Fruit fly (Drosophila melanogaster) whole organism, embryonic: ENCODE results near the gene CG1979.
A peak's percentile ranks its signal among the peaks of the same experiment; 100 is the strongest.

Experiments used
- ATbp ChIP-seq: fragments of 200-800 bp; sonication (Bioruptor generic); optimal IDR thresholded peaks from 2 replicates; lab custom pipeline; 2017; ENCODE audit warnings: missing biosample characterization, mild to moderate bottlenecking, missing genetic modification characterization, missing genetic modification reagents
- Bteb2 ChIP-seq: fragments of 200-800 bp; sonication (Bioruptor generic); optimal IDR thresholded peaks from 2 replicates; lab custom pipeline; 2016; ENCODE audit warnings: missing biosample characterization, missing genetic modification characterization
- C15 ChIP-seq: fragments of 200-800 bp; sonication (Bioruptor generic); IDR thresholded peaks from 3 replicates; pipeline ENCODE4 v1.3.6; 2022; ENCODE audit warnings: missing biosample characterization, missing genetic modification characterization
- CG1024 ChIP-seq: fragments of 200-800 bp; sonication (Bioruptor generic); IDR thresholded peaks from 2 replicates; pipeline ENCODE4 v1.3.6; 2022; ENCODE audit warnings: missing biosample characterization, missing genetic modification characterization
- CG10565 ChIP-seq: fragments of 200-800 bp; sonication (Bioruptor generic); optimal IDR thresholded peaks from 3 replicates; lab custom pipeline; 2016; ENCODE audit warnings: missing biosample characterization, mild to moderate bottlenecking, missing genetic modification characterization
- CG10979 ChIP-seq: fragments of 200-800 bp; sonication (Bioruptor generic); optimal IDR thresholded peaks from 2 replicates; lab custom pipeline; 2018; ENCODE audit warnings: missing biosample characterization, mild to moderate bottlenecking, missing genetic modification characterization, moderate library complexity
- CG11695 ChIP-seq: fragments of 200-800 bp; sonication (Bioruptor generic); IDR thresholded peaks from 3 replicates; pipeline ENCODE4 v1.3.6; 2022; ENCODE audit warnings: missing biosample characterization, missing genetic modification characterization
- CG12391 ChIP-seq: fragments of 200-800 bp; sonication (Bioruptor generic); optimal IDR thresholded peaks from 3 replicates; lab custom pipeline; 2018; ENCODE audit warnings: missing biosample characterization, mild to moderate bottlenecking, missing genetic modification characterization, moderate library complexity
- CG13894 ChIP-seq: fragments of 200-800 bp; sonication (Bioruptor generic); optimal IDR thresholded peaks from 3 replicates; lab custom pipeline; 2018; ENCODE audit warnings: missing biosample characterization, mild to moderate bottlenecking, missing genetic modification characterization, moderate library complexity
- CG14014 ChIP-seq: fragments of 200-800 bp; sonication (Bioruptor generic); IDR thresholded peaks from 2 replicates; pipeline ENCODE4 v1.3.6; 2022; ENCODE audit warnings: missing biosample characterization, missing genetic modification characterization
- CG1603 ChIP-seq: fragments of 200-800 bp; sonication (Bioruptor generic); optimal IDR thresholded peaks from 2 replicates; lab custom pipeline; 2019; ENCODE audit warnings: missing biosample characterization, mild to moderate bottlenecking, missing genetic modification characterization, moderate library complexity
- CG18599 ChIP-seq: fragments of 200-800 bp; sonication (Bioruptor generic); optimal IDR thresholded peaks from 3 replicates; lab custom pipeline; 2017; ENCODE audit warnings: missing biosample characterization, missing genetic modification characterization, mild to moderate bottlenecking, moderate library complexity, missing genetic modification reagents
- CG2875 ChIP-seq: fragments of 200-800 bp; sonication (Bioruptor generic); optimal IDR thresholded peaks from 2 replicates; lab custom pipeline; 2017; ENCODE audit warnings: missing biosample characterization, mild to moderate bottlenecking, missing genetic modification characterization, missing genetic modification reagents
- CG2889 ChIP-seq: fragments of 200-800 bp; sonication (Bioruptor generic); IDR thresholded peaks from 3 replicates; pipeline ENCODE4 v1.3.6; 2022; ENCODE audit warnings: missing biosample characterization, missing genetic modification characterization
- CG30431 ChIP-seq: fragments of 200-800 bp; sonication (Bioruptor generic); optimal IDR thresholded peaks from 2 replicates; lab custom pipeline; 2017; ENCODE audit warnings: missing biosample characterization, missing genetic modification characterization
- CG3995 ChIP-seq: fragments of 200-800 bp; sonication (Bioruptor generic); optimal IDR thresholded peaks from 3 replicates; lab custom pipeline; 2016; ENCODE audit warnings: missing biosample characterization, missing genetic modification characterization
- CG4854 ChIP-seq: fragments of 200-800 bp; sonication (Bioruptor generic); optimal IDR thresholded peaks from 2 replicates; lab custom pipeline; 2016; ENCODE audit warnings: missing biosample characterization, missing genetic modification characterization, inconsistent platforms
- CG6765 ChIP-seq: fragments of 200-800 bp; sonication (Bioruptor generic); optimal IDR thresholded peaks from 3 replicates; lab custom pipeline; 2017; ENCODE audit warnings: missing biosample characterization, mild to moderate bottlenecking, missing genetic modification characterization
- CG7357 ChIP-seq: fragments of 200-800 bp; sonication (Bioruptor generic); IDR thresholded peaks from 3 replicates; pipeline ENCODE4 v1.3.6; 2022; ENCODE audit warnings: missing biosample characterization, missing genetic modification characterization
- CG7745 ChIP-seq: fragments of 200-800 bp; sonication (Bioruptor generic); optimal IDR thresholded peaks from 2 replicates; lab custom pipeline; 2018; ENCODE audit warnings: missing biosample characterization, mild to moderate bottlenecking, missing genetic modification characterization, moderate library complexity
- CG8478 ChIP-seq: fragments of >200 bp; optimal IDR thresholded peaks from 2 replicates; lab custom pipeline; 2018
- Dll ChIP-seq: fragments of 200-800 bp; sonication (Bioruptor generic); IDR thresholded peaks from 4 replicates; pipeline ENCODE4 v1.3.6; 2022; ENCODE audit warnings: missing biosample characterization, missing genetic modification characterization; ENCODE audit not compliant: partially characterized antibody
- Drgx ChIP-seq: fragments of 200-800 bp; sonication (Bioruptor generic); IDR thresholded peaks from 2 replicates; pipeline ENCODE4 v1.3.6; 2022; ENCODE audit warnings: missing biosample characterization, missing genetic modification characterization
- Gsc ChIP-seq: fragments of 200-800 bp; sonication (Bioruptor generic); IDR thresholded peaks from 2 replicates; pipeline ENCODE4 v1.3.6; 2022; ENCODE audit warnings: missing biosample characterization, missing genetic modification characterization
- HLH54F ChIP-seq: fragments of 200-800 bp; sonication (Bioruptor generic); optimal IDR thresholded peaks from 3 replicates; lab custom pipeline; 2016; ENCODE audit warnings: missing biosample characterization, missing genetic modification characterization
- HmgZ ChIP-seq: fragments of 200-800 bp; sonication (Bioruptor generic); optimal IDR thresholded peaks from 2 replicates; lab custom pipeline; 2018; ENCODE audit warnings: missing biosample characterization, mild to moderate bottlenecking, missing genetic modification characterization
- Med ChIP-seq: fragments of 200-800 bp; sonication (Bioruptor generic); peaks from one replicate; lab custom pipeline; 2016; ENCODE audit warnings: missing biosample characterization, missing genetic modification characterization, mild to moderate bottlenecking, inconsistent platforms, moderate library complexity
- Rx ChIP-seq: fragments of 200-800 bp; sonication (Bioruptor generic); IDR thresholded peaks from 2 replicates; pipeline ENCODE4 v1.3.6; 2022; ENCODE audit warnings: missing biosample characterization, missing genetic modification characterization
- Stat92E ChIP-seq, 3 experiments: fragments of >200 bp in 2 of 3; fragments of 200-800 bp in 1 of 3; sonication (Bioruptor generic) in 1 of 3; optimal IDR thresholded peaks; 2 replicates each; lab custom pipeline; 2017 to 2019; ENCODE audit warnings: missing biosample characterization in 3 of 3, missing genetic modification characterization in 3 of 3, mild to moderate bottlenecking in 1 of 3, moderate library complexity in 1 of 3
- Vsx1 ChIP-seq: fragments of 200-800 bp; sonication (Bioruptor generic); optimal IDR thresholded peaks from 2 replicates; lab custom pipeline; 2017; ENCODE audit warnings: missing biosample characterization, mild to moderate bottlenecking, missing genetic modification characterization, missing genetic modification reagents
- ap ChIP-seq: fragments of 200-800 bp; sonication (Bioruptor generic); IDR thresholded peaks from 2 replicates; pipeline ENCODE4 v1.3.6; 2022; ENCODE audit warnings: missing biosample characterization, missing genetic modification characterization
- bab2 ChIP-seq: fragments of 200-800 bp; sonication (Bioruptor generic); optimal IDR thresholded peaks from 2 replicates; lab custom pipeline; 2016; ENCODE audit warnings: missing biosample characterization, missing genetic modification characterization
- bowl ChIP-seq: fragments of 200-800 bp; sonication (Bioruptor generic); IDR thresholded peaks from 2 replicates; pipeline ENCODE4 v1.3.6; 2022; ENCODE audit warnings: missing biosample characterization, missing genetic modification characterization
- cad ChIP-seq: fragments of >200 bp; optimal IDR thresholded peaks from 2 replicates; lab custom pipeline; 2017; ENCODE audit warnings: missing biosample characterization, missing genetic modification characterization
- danr ChIP-seq: fragments of 200-800 bp; sonication (Bioruptor generic); IDR thresholded peaks from 2 replicates; pipeline ENCODE4 v1.3.6; 2022; ENCODE audit warnings: missing biosample characterization, missing genetic modification characterization
- eve ChIP-seq, 2 experiments: fragments of >200 bp; optimal IDR thresholded peaks; 2 replicates each; lab custom pipeline; 2017; ENCODE audit warnings: missing biosample characterization in 2 of 2, missing genetic modification characterization in 2 of 2
- fu2 ChIP-seq: fragments of 200-800 bp; sonication (Bioruptor generic); optimal IDR thresholded peaks from 2 replicates; lab custom pipeline; 2016; ENCODE audit warnings: missing biosample characterization, missing genetic modification characterization
- gce ChIP-seq: fragments of 200-800 bp; sonication (Bioruptor generic); IDR thresholded peaks from 3 replicates; pipeline ENCODE4 v1.3.6; 2022; ENCODE audit warnings: missing biosample characterization, missing genetic modification characterization
- grau ChIP-seq: fragments of 200-800 bp; optimal IDR thresholded peaks from 3 replicates; lab custom pipeline; 2019; ENCODE audit warnings: missing biosample characterization, mild to moderate bottlenecking, missing genetic modification characterization, moderate library complexity
- gsb-n ChIP-seq: fragments of 200-800 bp; sonication (Bioruptor generic); optimal IDR thresholded peaks from 3 replicates; lab custom pipeline; 2018; ENCODE audit warnings: missing biosample characterization, mild to moderate bottlenecking, missing genetic modification characterization
- ind ChIP-seq: fragments of 200-800 bp; sonication (Bioruptor generic); optimal IDR thresholded peaks from 3 replicates; lab custom pipeline; 2016; ENCODE audit warnings: missing biosample characterization, missing genetic modification characterization
- lola ChIP-seq, 3 experiments: fragments of >200 bp in 2 of 3; fragments of 200-800 bp in 1 of 3; sonication (Bioruptor generic) in 1 of 3; optimal IDR thresholded peaks; 2 replicates each; lab custom pipeline; 2017 to 2019; ENCODE audit warnings: missing biosample characterization in 3 of 3, missing genetic modification characterization in 3 of 3, mild to moderate bottlenecking in 1 of 3, moderate library complexity in 1 of 3
- lov ChIP-seq, 2 experiments: fragments of 200-800 bp in 1 of 2; fragments of >200 bp in 1 of 2; sonication (Bioruptor generic) in 1 of 2; IDR thresholded peaks in 1 of 2; optimal IDR thresholded peaks in 1 of 2; 2 replicates in 1 of 2; 3 replicates in 1 of 2; pipeline versions ENCODE4 v1.3.6 to Lab custom; 2017 to 2022; ENCODE audit warnings: missing biosample characterization in 1 of 2, missing genetic modification characterization in 1 of 2
- mirr ChIP-seq: fragments of 200-800 bp; sonication (Bioruptor generic); optimal IDR thresholded peaks from 3 replicates; lab custom pipeline; 2018; ENCODE audit warnings: missing biosample characterization, mild to moderate bottlenecking, missing genetic modification characterization
- mld ChIP-seq: fragments of 200-800 bp; sonication (Bioruptor generic); IDR thresholded peaks from 3 replicates; pipeline ENCODE4 v1.3.6; 2022; ENCODE audit warnings: missing biosample characterization, missing genetic modification characterization; ENCODE audit not compliant: partially characterized antibody
- trh ChIP-seq: fragments of 200-800 bp; sonication (Bioruptor generic); optimal IDR thresholded peaks from 2 replicates; lab custom pipeline; 2016; ENCODE audit warnings: missing biosample characterization, missing genetic modification characterization
- unc-4 ChIP-seq: fragments of 200-800 bp; sonication (Bioruptor generic); IDR thresholded peaks from 2 replicates; pipeline ENCODE4 v1.3.6; 2022; ENCODE audit warnings: missing biosample characterization, missing genetic modification characterization; ENCODE audit not compliant: partially characterized antibody
- zfh1 ChIP-seq: fragments of 200-800 bp; sonication (Bioruptor generic); IDR thresholded peaks from 3 replicates; pipeline ENCODE4 v1.3.6; 2022; ENCODE audit warnings: missing biosample characterization, missing genetic modification characterization

The CG1979 gene

dm6 chr3R:7086377-7087200, 32.2 kb downstream of the CG1979 start, which contains the start of gene alphaTub84B (continued):
- no peak for TF ChIP-seq CG30431 (GFP tag; lab: Kevin White, UChicago)
- peak; percentile 41 for TF ChIP-seq fu2 (GFP tag; lab: Kevin White, UChicago)
- TF ChIP-seq gsb-n (tag; lab: Kevin White, UChicago), result peak; percentile 31
- TF ChIP-seq ind, result peak; percentile 18
- peak; percentile 55 for TF ChIP-seq HLH54F (GFP tag; lab: Kevin White, UChicago)
- TF ChIP-seq bab2 (GFP tag; lab: Kevin White, UChicago), result peak; percentile 48
- peak; percentile 37; the same call in 1 of the 2 replicates for TF ChIP-seq unc-4 (GFP tag; lab: Robert Waterston, UW)
- peak; percentile 11 for TF ChIP-seq ATbp (GFP tag; lab: Kevin White, UChicago)
- TF ChIP-seq C15 (GFP tag; lab: Robert Waterston, UW), result peak; percentile 28; the same call in 1 of the 3 replicates
- TF ChIP-seq CG2875 (GFP tag; lab: Kevin White, UChicago), result peak; percentile 66
- no peak for TF ChIP-seq CG11695 (GFP tag; lab: Robert Waterston, UW)
- peak; percentile 45 for TF ChIP-seq grau (tag; lab: Kevin White, UChicago)
- TF ChIP-seq HmgZ (tag; lab: Kevin White, UChicago), result peak; percentile 71
- no peak for TF ChIP-seq lola (GFP tag; optimal IDR thresholded peaks at IDR 0.05; lab: Kevin White, UChicago)
- TF ChIP-seq CG7357, result no peak
- peak; percentile 74; the same call in 1 of the 2 replicates for TF ChIP-seq bowl (GFP tag; lab: Robert Waterston, UW)
- TF ChIP-seq Dll (GFP tag; lab: Robert Waterston, UW), result no peak
- peak; percentile 61 for TF ChIP-seq Drgx (GFP tag; lab: Robert Waterston, UW)
- no peak for TF ChIP-seq CG8478 (lab: Kevin White, UChicago)
- no peak; the same call in 2 of the 3 replicates for TF ChIP-seq mld (GFP tag; lab: Robert Waterston, UW)
- peak; percentile 22 for TF ChIP-seq Bteb2 (GFP tag; lab: Kevin White, UChicago)
- peak in 1 of 3 experiments; percentile 96 for TF ChIP-seq Stat92E (GFP tag; optimal IDR thresholded peaks at IDR 0.05; lab: Kevin White, UChicago)
- TF ChIP-seq CG1603 (tag; lab: Kevin White, UChicago), result peak; percentile 81
- peak; percentile 30; the same call in 1 of the 2 replicates for TF ChIP-seq CG14014 (GFP tag; lab: Robert Waterston, UW)
- TF ChIP-seq danr (GFP tag; lab: Robert Waterston, UW), result no peak
- TF ChIP-seq CG3995, result no peak
- TF ChIP-seq CG12391 (tag; lab: Kevin White, UChicago), result peak; percentile 47
- no peak; the same call in 1 of the 2 replicates for TF ChIP-seq CG1024 (GFP tag; lab: Robert Waterston, UW)
- TF ChIP-seq CG4854 (GFP tag; lab: Kevin White, UChicago), result peak; percentile 60
- peak; percentile 84 for TF ChIP-seq CG13894
- no peak for TF ChIP-seq CG10565 (GFP tag; lab: Kevin White, UChicago)
- TF ChIP-seq CG18599 (GFP tag; lab: Kevin White, UChicago), result peak; percentile 56
- no peak for TF ChIP-seq CG7745 (tag; lab: Kevin White, UChicago)
- no peak for TF ChIP-seq Gsc (GFP tag; lab: Robert Waterston, UW)
- peak; percentile 59; the same call in 1 of the 3 replicates for TF ChIP-seq gce (GFP tag; lab: Robert Waterston, UW)
- TF ChIP-seq trh (GFP tag; lab: Kevin White, UChicago), result no peak
- TF ChIP-seq Vsx1, result peak; percentile 54
- TF ChIP-seq eve (GFP tag; optimal IDR thresholded peaks at IDR 0.05; lab: Kevin White, UChicago), result no peak
- peak; percentile 23 for TF ChIP-seq CG10979 (tag; lab: Kevin White, UChicago)
- TF ChIP-seq Rx, result peak; percentile 39
- no peak for TF ChIP-seq lov (optimal IDR thresholded peaks at IDR 0.05; lab: Kevin White, UChicago)
- peak; percentile 88 for TF ChIP-seq lov (GFP tag; IDR thresholded peaks at IDR 0.05; lab: Robert Waterston, UW)
- no peak for TF ChIP-seq ap (GFP tag; lab: Robert Waterston, UW)
- peak; percentile 81 for TF ChIP-seq mirr
- TF ChIP-seq zfh1 (GFP tag; lab: Robert Waterston, UW), result peak; percentile 78
- TF ChIP-seq Med (GFP tag; lab: Kevin White, UChicago), result peak; percentile 98
- TF ChIP-seq CG2889 (GFP tag; lab: Robert Waterston, UW), result no peak
- peak; percentile 74 for TF ChIP-seq CG6765 (GFP tag; lab: Kevin White, UChicago)
- TF ChIP-seq cad, result no peak
